Worm (Caenorhabditis elegans): ENCODE data around the gene zmp-1.
A peak's percentile ranks its signal among the peaks of the same experiment; 100 is the strongest.

zmp-1 gene

ce11 chrIII:5902558-5902957 is 30.2 kb downstream of the zmp-1 start:
- TF ChIP-seq mef-2 (tag; optimal IDR thresholded peaks at IDR 0.05), result no peak
- no peak for TF ChIP-seq Y116A8C.19 (tag; optimal IDR thresholded peaks at IDR 0.05; ENCODE audit: borderline replicate concordance)
- TF ChIP-seq lin-14 (GFP tag; optimal IDR thresholded peaks at IDR 0.05), result peak; percentile 54

- TF ChIP-seq efl-1 (optimal IDR thresholded peaks at IDR 0.05), result no peak
- peak in 1 of 2 experiments; percentile 87 for TF ChIP-seq efl-1 (GFP tag; optimal IDR thresholded peaks at IDR 0.05 in 1 of 2)
- no peak for TF ChIP-seq alr-1 (tag; optimal IDR thresholded peaks at IDR 0.05; ENCODE audit: borderline replicate concordance)
- no peak for TF ChIP-seq irx-1 (tag; optimal IDR thresholded peaks at IDR 0.05)
Observed at ce11 chrIII:5900709-5901108, 32.0 kb downstream of the zmp-1 start.

- TF ChIP-seq ets-5 (GFP tag; IDR thresholded peaks at IDR 0.05) (no peak), isw-1 (GFP tag; IDR thresholded peaks at IDR 0.05) (no peak), rnt-1 (tag; optimal IDR thresholded peaks at IDR 0.05) (peak; percentile 37), egl-13 (tag; optimal IDR thresholded peaks at IDR 0.05) (no peak), lin-14 (GFP tag; optimal IDR thresholded peaks at IDR 0.05) (peak; percentile 74), Y116A8C.19 (tag; optimal IDR thresholded peaks at IDR 0.05; ENCODE audit: borderline replicate concordance) (no peak), unc-130 (tag; optimal IDR thresholded peaks at IDR 0.05) (peak; percentile 27), ces-1 (GFP tag; optimal IDR thresholded peaks at IDR 0.05) (no peak), snu-23 (GFP tag; optimal IDR thresholded peaks at IDR 0.05) (peak; percentile 18), zag-1 (tag; optimal IDR thresholded peaks at IDR 0.05) (no peak), efl-1 (optimal IDR thresholded peaks at IDR 0.05) (peak in 1 of 2 experiments; percentile 2), efl-1 (GFP tag; optimal IDR thresholded peaks at IDR 0.05 in 1 of 2) (no peak), nhr-84 (tag; optimal IDR thresholded peaks at IDR 0.05) (no peak), nhr-47 (tag; optimal IDR thresholded peaks at IDR 0.05) (no peak), tlp-1 (tag; optimal IDR thresholded peaks at IDR 0.05) (no peak), lsy-2 (tag; optimal IDR thresholded peaks at IDR 0.05) (peak in 1 of 2 experiments; percentile 7), nhr-19 (GFP tag; conservative IDR thresholded peaks at IDR 0.05) (no peak), hpl-2 (GFP tag; optimal IDR thresholded peaks at IDR 0.05) (no peak), blmp-1 (tag; optimal IDR thresholded peaks at IDR 0.05) (peak; percentile 64), nhr-71 (tag; optimal IDR thresholded peaks at IDR 0.05) (peak; percentile 30), ceh-63 (GFP tag; optimal IDR thresholded peaks at IDR 0.05) (no peak), mab-9 (GFP tag; IDR thresholded peaks at IDR 0.05) (no peak)
Observed at ce11 chrIII:5898631-5899030, 34.1 kb downstream of the zmp-1 start.

DNA sequence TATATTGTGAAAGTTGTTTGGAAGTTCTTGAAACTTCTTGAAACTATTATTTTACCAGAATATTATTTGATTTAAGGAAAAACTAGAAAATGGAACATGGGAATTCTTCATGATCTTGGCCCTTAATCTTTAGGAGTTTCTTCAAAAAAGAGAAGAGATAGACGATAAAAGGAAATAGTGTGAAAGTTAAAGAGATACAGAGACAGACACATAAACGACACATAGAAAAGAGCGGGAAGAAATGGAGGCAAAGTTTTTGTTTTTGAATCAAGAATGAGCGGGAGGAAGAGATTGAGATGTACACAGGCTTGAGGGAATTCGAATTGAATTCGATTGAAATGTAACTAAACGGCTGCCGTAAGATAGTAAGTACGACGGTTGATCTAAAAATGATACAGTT is 35.3 kb downstream of the zmp-1 start:
- peak in 1 of 2 experiments; percentile 27 for TF ChIP-seq lsy-2 (tag; optimal IDR thresholded peaks at IDR 0.05)
- no peak for TF ChIP-seq ama-1 (optimal IDR thresholded peaks at IDR 0.05)
- TF ChIP-seq snu-23 (GFP tag; optimal IDR thresholded peaks at IDR 0.05), result peak; percentile 28
- peak; percentile 19 to 50 (median 22) for TF ChIP-seq dpl-1 (GFP tag; optimal IDR thresholded peaks at IDR 0.05)
- TF ChIP-seq xbp-1 (tag; optimal IDR thresholded peaks at IDR 0.05), result no peak
- peak; percentile 8 for TF ChIP-seq blmp-1 (tag; optimal IDR thresholded peaks at IDR 0.05)
- TF ChIP-seq nhr-71 (tag; optimal IDR thresholded peaks at IDR 0.05), result peak; percentile 22
- peak; percentile 4 to 12 for TF ChIP-seq efl-1 (optimal IDR thresholded peaks at IDR 0.05)
- peak in 1 of 2 experiments; percentile 11 for TF ChIP-seq efl-1 (GFP tag; optimal IDR thresholded peaks at IDR 0.05 in 1 of 2)
- peak; percentile 60 for TF ChIP-seq lin-14 (GFP tag; optimal IDR thresholded peaks at IDR 0.05)

ce11 chrIII:5895913-5896312 is 36.8 kb downstream of the zmp-1 start, which contains the start of gene pxl-1:
Gene pxl-1, minus strand, starts transcription at chrIII:5896013.
- no peak for TF ChIP-seq zag-1 (tag; optimal IDR thresholded peaks at IDR 0.05)
- no peak for TF ChIP-seq fkh-10 (GFP tag; optimal IDR thresholded peaks at IDR 0.05)
- TF ChIP-seq ces-1 (GFP tag; optimal IDR thresholded peaks at IDR 0.05), result no peak
- TF ChIP-seq elt-2 (tag; optimal IDR thresholded peaks at IDR 0.05), result no peak
- TF ChIP-seq nhr-85 (tag), result no peak
- no peak for TF ChIP-seq jun-1 (tag; optimal IDR thresholded peaks at IDR 0.05)
- no peak for TF ChIP-seq nhr-237 (tag; optimal IDR thresholded peaks at IDR 0.05)
- TF ChIP-seq nhr-19 (GFP tag; conservative IDR thresholded peaks at IDR 0.05), result no peak
- TF ChIP-seq nhr-76 (tag; optimal IDR thresholded peaks at IDR 0.05), result no peak
- no peak for TF ChIP-seq xbp-1 (tag; optimal IDR thresholded peaks at IDR 0.05)

All from whole organism, L1 larva.